Worm (Caenorhabditis elegans) whole organism, L2 larva: Measurements from ENCODE around the gene Y49A3A.4.
"Not testable (repeated sequence)": the region's sequence is repeated elsewhere in the genome, so short reads cannot be mapped to it uniquely, and the experiment has no call there.

Experiments
- nhr-10 ChIP-seq: sonication (generic microtip); optimal IDR thresholded peaks from 2 replicates; lab custom pipeline; 2017; ENCODE audit warnings: missing biosample characterization, missing genetic modification characterization
- snpc-4 ChIP-seq: fragments of 150-350 bp; optimal IDR thresholded peaks from 2 replicates; lab custom pipeline; 2014; ENCODE audit warnings: missing biosample characterization, missing genetic modification characterization
- unc-62 ChIP-seq: fragments of 150-350 bp; optimal IDR thresholded peaks from 2 replicates; lab custom pipeline; 2014; ENCODE audit warnings: missing biosample characterization, missing genetic modification reagents, missing genetic modification characterization

DNA sequence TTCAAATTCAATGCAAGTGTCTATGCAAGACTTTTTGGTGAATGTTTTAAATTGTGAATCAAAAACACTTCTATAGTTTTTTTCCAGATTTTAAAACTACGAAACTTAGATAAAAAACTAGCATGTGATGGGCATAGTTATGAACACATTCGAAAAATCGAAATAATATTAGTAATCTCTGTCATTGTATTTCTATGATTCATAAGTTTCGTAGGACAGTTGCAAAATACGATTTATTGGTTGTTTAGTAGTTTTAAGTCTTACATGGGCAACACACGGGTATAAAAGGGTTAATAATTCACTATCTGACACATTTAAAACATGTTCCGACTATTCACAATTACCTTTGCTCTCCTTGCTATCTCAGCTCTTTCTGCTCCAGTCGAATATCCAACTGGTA lies 50.5 kb downstream of the Y49A3A.4 start, which contains the start of gene spig-5:
- not testable (repeated sequence) for TF ChIP-seq snpc-4 (tag; lab: Kevin White, UChicago); unc-62 (GFP tag; lab: Kevin White, UChicago); nhr-10 (tag; lab: Kevin White, UChicago)
